Fruit fly (Drosophila melanogaster) whole organism, embryonic: ENCODE measurements around the gene CG17145.

Experiments used
- ATbp ChIP-seq: fragments of 200-800 bp; sonication (Bioruptor generic); optimal IDR thresholded peaks from 2 replicates; lab custom pipeline; 2017; ENCODE audit warnings: missing biosample characterization, mild to moderate bottlenecking, missing genetic modification characterization, missing genetic modification reagents
- Abd-B ChIP-seq: fragments of 200-800 bp; sonication (Bioruptor generic); optimal IDR thresholded peaks from 2 replicates; lab custom pipeline; 2018; ENCODE audit warnings: missing biosample characterization, mild to moderate bottlenecking, missing genetic modification characterization, moderate library complexity
- BEAF-32 ChIP-seq: fragments of 200-800 bp; sonication (Bioruptor generic); optimal IDR thresholded peaks from 3 replicates; lab custom pipeline; 2017; ENCODE audit warnings: missing biosample characterization, missing genetic modification characterization, mild to moderate bottlenecking, moderate library complexity, missing genetic modification reagents
- Blimp-1 ChIP-seq: fragments of 200-800 bp; sonication (Bioruptor generic); optimal IDR thresholded peaks from 3 replicates; lab custom pipeline; 2018; ENCODE audit warnings: missing biosample characterization, missing genetic modification characterization, mild to moderate bottlenecking, moderate library complexity, missing genetic modification reagents
- CG10959 ChIP-seq: fragments of 200-800 bp; sonication (Bioruptor generic); IDR thresholded peaks from 2 replicates; pipeline ENCODE4 v1.3.6; 2022; ENCODE audit warnings: missing biosample characterization, missing genetic modification characterization
- CG13287 ChIP-seq: fragments of 200-800 bp; sonication (Bioruptor generic); IDR thresholded peaks from 2 replicates; pipeline ENCODE4 v1.3.6; 2022; ENCODE audit warnings: missing biosample characterization, missing genetic modification characterization; ENCODE audit not compliant: partially characterized antibody
- CG1647 ChIP-seq: fragments of 200-800 bp; sonication (Bioruptor generic); optimal IDR thresholded peaks from 3 replicates; lab custom pipeline; 2016; ENCODE audit warnings: missing biosample characterization, missing genetic modification characterization
- CG16813 ChIP-seq: fragments of 200-800 bp; sonication (Bioruptor generic); IDR thresholded peaks from 3 replicates; pipeline ENCODE4 v1.3.6; 2022; ENCODE audit warnings: missing biosample characterization, missing genetic modification characterization; ENCODE audit not compliant: partially characterized antibody
- CG17328 ChIP-seq: fragments of 200-800 bp; sonication (Bioruptor generic); IDR thresholded peaks from 2 replicates; pipeline ENCODE4 v1.3.6; 2022; ENCODE audit warnings: missing biosample characterization, missing genetic modification characterization
- CG17829 ChIP-seq: fragments of 200-800 bp; optimal IDR thresholded peaks from 2 replicates; lab custom pipeline; 2019; ENCODE audit warnings: missing biosample characterization, mild to moderate bottlenecking, missing genetic modification characterization, moderate library complexity
- CG17912 ChIP-seq: fragments of 200-800 bp; sonication (Bioruptor generic); optimal IDR thresholded peaks from 2 replicates; lab custom pipeline; 2018; ENCODE audit warnings: missing biosample characterization, mild to moderate bottlenecking, missing genetic modification characterization
- CG18476 ChIP-seq: fragments of 200-800 bp; sonication (Bioruptor generic); optimal IDR thresholded peaks from 2 replicates; lab custom pipeline; 2016; ENCODE audit warnings: missing biosample characterization, mild to moderate bottlenecking, missing genetic modification characterization
- CG18599 ChIP-seq: fragments of 200-800 bp; sonication (Bioruptor generic); optimal IDR thresholded peaks from 3 replicates; lab custom pipeline; 2017; ENCODE audit warnings: missing biosample characterization, missing genetic modification characterization, mild to moderate bottlenecking, moderate library complexity, missing genetic modification reagents
- CG18619 ChIP-seq: fragments of 200-800 bp; sonication (Bioruptor generic); optimal IDR thresholded peaks from 3 replicates; lab custom pipeline; 2017; ENCODE audit warnings: missing biosample characterization, mild to moderate bottlenecking, missing genetic modification characterization
- CG2678 ChIP-seq: fragments of 200-800 bp; sonication (Bioruptor generic); optimal IDR thresholded peaks from 3 replicates; lab custom pipeline; 2019; ENCODE audit warnings: missing biosample characterization, mild to moderate bottlenecking, missing genetic modification characterization, moderate library complexity
- CG33213 ChIP-seq: fragments of 200-800 bp; sonication (Bioruptor generic); optimal IDR thresholded peaks from 3 replicates; lab custom pipeline; 2016; ENCODE audit warnings: missing biosample characterization, missing genetic modification characterization
- CG5953 ChIP-seq: fragments of 200-800 bp; sonication (Bioruptor generic); IDR thresholded peaks from 2 replicates; pipeline ENCODE4 v1.3.6; 2022; ENCODE audit warnings: missing biosample characterization, missing genetic modification characterization
- CG7357 ChIP-seq: fragments of 200-800 bp; sonication (Bioruptor generic); IDR thresholded peaks from 3 replicates; pipeline ENCODE4 v1.3.6; 2022; ENCODE audit warnings: missing biosample characterization, missing genetic modification characterization
- CG8089 ChIP-seq: fragments of 200-800 bp; sonication (Bioruptor generic); optimal IDR thresholded peaks from 3 replicates; lab custom pipeline; 2016; ENCODE audit warnings: missing biosample characterization, missing genetic modification characterization
- Deaf1 ChIP-seq: fragments of 200-800 bp; optimal IDR thresholded peaks from 3 replicates; lab custom pipeline; 2019; ENCODE audit warnings: missing biosample characterization, mild to moderate bottlenecking, missing genetic modification characterization, moderate library complexity
- Hr78 ChIP-seq, 2 experiments: fragments of 200-800 bp in 1 of 2; fragments of >200 bp in 1 of 2; sonication (Bioruptor generic) in 1 of 2; optimal IDR thresholded peaks; 2 replicates each; lab custom pipeline; 2017 to 2019; ENCODE audit warnings: missing biosample characterization in 2 of 2, missing genetic modification characterization in 2 of 2, mild to moderate bottlenecking in 1 of 2, moderate library complexity in 1 of 2
- Lpt ChIP-seq: fragments of >200 bp; optimal IDR thresholded peaks from 2 replicates; lab custom pipeline; 2018; ENCODE audit warnings: missing biosample characterization, missing genetic modification characterization
- MTF-1 ChIP-seq: fragments of 200-800 bp; sonication (Bioruptor generic); optimal IDR thresholded peaks from 2 replicates; lab custom pipeline; 2018; ENCODE audit warnings: missing biosample characterization, mild to moderate bottlenecking, missing genetic modification characterization, borderline replicate concordance
- Mad ChIP-seq: fragments of 200-800 bp; sonication (Bioruptor generic); optimal IDR thresholded peaks from 2 replicates; lab custom pipeline; 2016; ENCODE audit warnings: missing biosample characterization, missing genetic modification characterization
- Mrtf ChIP-seq: fragments of 200-800 bp; sonication (Bioruptor generic); IDR thresholded peaks from 3 replicates; pipeline ENCODE4 v1.3.6; 2022; ENCODE audit warnings: missing biosample characterization, missing genetic modification characterization
- Myb ChIP-seq: fragments of 200-800 bp; sonication (Bioruptor generic); optimal IDR thresholded peaks from 2 replicates; lab custom pipeline; 2016; ENCODE audit warnings: missing biosample characterization, missing genetic modification characterization
- NC2β ChIP-seq: fragments of 200-800 bp; sonication (Bioruptor generic); optimal IDR thresholded peaks from 2 replicates; lab custom pipeline; 2016; ENCODE audit warnings: missing biosample characterization, missing genetic modification characterization
- NK7.1 ChIP-seq: fragments of 200-800 bp; sonication (Bioruptor generic); optimal IDR thresholded peaks from 3 replicates; lab custom pipeline; 2016; ENCODE audit warnings: missing biosample characterization, missing genetic modification characterization
- Nf-YA ChIP-seq: fragments of 200-800 bp; sonication (Bioruptor generic); IDR thresholded peaks from 2 replicates; pipeline ENCODE4 v1.3.6; 2022; ENCODE audit warnings: missing biosample characterization, missing genetic modification characterization
- Ravus ChIP-seq: fragments of 200-800 bp; sonication (Bioruptor generic); IDR thresholded peaks from 2 replicates; pipeline ENCODE4 v1.3.6; 2022; ENCODE audit warnings: missing biosample characterization, missing genetic modification characterization
- Scr ChIP-seq: fragments of 200-800 bp; sonication (Bioruptor generic); IDR thresholded peaks from 2 replicates; pipeline ENCODE4 v1.3.6; 2022; ENCODE audit warnings: missing biosample characterization, missing genetic modification characterization; ENCODE audit not compliant: partially characterized antibody
- Sin3A ChIP-seq: fragments of >200 bp; optimal IDR thresholded peaks from 2 replicates; lab custom pipeline; 2018
- Sry-δ ChIP-seq: fragments of 200-800 bp; sonication (Bioruptor generic); optimal IDR thresholded peaks from 2 replicates; lab custom pipeline; 2016; ENCODE audit warnings: missing biosample characterization, missing genetic modification characterization
- TFAM ChIP-seq: fragments of 200-800 bp; sonication (Bioruptor generic); optimal IDR thresholded peaks from 2 replicates; lab custom pipeline; 2017; ENCODE audit warnings: missing biosample characterization, missing genetic modification characterization, inconsistent platforms
- ac ChIP-seq: fragments of 200-800 bp; sonication (Bioruptor generic); optimal IDR thresholded peaks from 3 replicates; lab custom pipeline; 2017; ENCODE audit warnings: missing biosample characterization, mild to moderate bottlenecking, missing genetic modification characterization
- cg ChIP-seq: fragments of 200-800 bp; sonication (Bioruptor generic); optimal IDR thresholded peaks from 3 replicates; lab custom pipeline; 2019; ENCODE audit warnings: missing biosample characterization, mild to moderate bottlenecking, missing genetic modification characterization, moderate library complexity
- cwo ChIP-seq: fragments of 200-800 bp; sonication (Bioruptor generic); optimal IDR thresholded peaks from 3 replicates; lab custom pipeline; 2017; ENCODE audit warnings: missing biosample characterization, missing genetic modification characterization, mild to moderate bottlenecking, moderate library complexity, missing genetic modification reagents
- dati ChIP-seq: fragments of 200-800 bp; sonication (Bioruptor generic); IDR thresholded peaks from 2 replicates; pipeline ENCODE4 v1.3.6; 2022; ENCODE audit warnings: missing biosample characterization, missing genetic modification characterization
- disco-r ChIP-seq: fragments of 200-800 bp; sonication (Bioruptor generic); optimal IDR thresholded peaks from 2 replicates; lab custom pipeline; 2016; ENCODE audit warnings: missing biosample characterization, missing genetic modification characterization
- dmrt99B ChIP-seq: fragments of 200-800 bp; sonication (Bioruptor generic); optimal IDR thresholded peaks from 2 replicates; lab custom pipeline; 2018; ENCODE audit warnings: missing biosample characterization, mild to moderate bottlenecking, missing genetic modification characterization, moderate library complexity
- her ChIP-seq: fragments of 200-800 bp; sonication (Bioruptor generic); optimal IDR thresholded peaks from 2 replicates; lab custom pipeline; 2016; ENCODE audit warnings: missing biosample characterization, missing genetic modification characterization
- ind ChIP-seq: fragments of 200-800 bp; sonication (Bioruptor generic); optimal IDR thresholded peaks from 3 replicates; lab custom pipeline; 2016; ENCODE audit warnings: missing biosample characterization, missing genetic modification characterization
- inv ChIP-seq: fragments of 200-800 bp; sonication (Bioruptor generic); IDR thresholded peaks from 2 replicates; pipeline ENCODE4 v1.3.6; 2022; ENCODE audit warnings: missing biosample characterization, missing genetic modification characterization; ENCODE audit not compliant: partially characterized antibody
- nom ChIP-seq: fragments of 200-800 bp; sonication (Bioruptor generic); optimal IDR thresholded peaks from 2 replicates; lab custom pipeline; 2017; ENCODE audit warnings: missing biosample characterization, missing genetic modification characterization, mild to moderate bottlenecking, moderate library complexity, missing genetic modification reagents
- oc ChIP-seq: fragments of 200-800 bp; sonication (Bioruptor generic); optimal IDR thresholded peaks from 2 replicates; lab custom pipeline; 2018; ENCODE audit warnings: missing biosample characterization, mild to moderate bottlenecking, missing genetic modification characterization, moderate library complexity
- org-1 ChIP-seq: fragments of 200-800 bp; sonication (Bioruptor generic); optimal IDR thresholded peaks from 2 replicates; lab custom pipeline; 2017; ENCODE audit warnings: missing biosample characterization, missing genetic modification characterization
- pnt ChIP-seq: fragments of 200-800 bp; sonication (Bioruptor generic); optimal IDR thresholded peaks from 3 replicates; lab custom pipeline; 2016; ENCODE audit warnings: missing biosample characterization, missing genetic modification characterization
- prd ChIP-seq, 3 experiments: fragments of >200 bp in 2 of 3; fragments of 200-800 bp in 1 of 3; sonication (Bioruptor generic) in 1 of 3; optimal IDR thresholded peaks in 2 of 3; IDR thresholded peaks in 1 of 3; 2 replicates in 2 of 3; 3 replicates in 1 of 3; pipeline versions ENCODE4 v1.3.6 to Lab custom; 2017 to 2022; ENCODE audit warnings: missing biosample characterization in 1 of 3, missing genetic modification characterization in 1 of 3
- rib ChIP-seq: fragments of 200-800 bp; sonication (Bioruptor generic); IDR thresholded peaks from 2 replicates; pipeline ENCODE4 v1.3.6; 2022; ENCODE audit warnings: missing biosample characterization, missing genetic modification characterization
- sim ChIP-seq: fragments of 200-800 bp; sonication (Bioruptor generic); IDR thresholded peaks from 2 replicates; pipeline ENCODE4 v1.3.6; 2022; ENCODE audit warnings: missing biosample characterization, missing genetic modification characterization

Gene CG17145

dm6 chr3L:20226153-20226552, 4.5 kb downstream of the CG17145 start (continued):
- no peak for TF ChIP-seq nom (GFP tag; lab: Kevin White, UChicago)
- TF ChIP-seq TFAM (GFP tag; lab: Kevin White, UChicago), result no peak
- peak; percentile 39; the same call in 1 of the 3 replicates for TF ChIP-seq CG16813 (GFP tag; lab: Robert Waterston, UW)
- no peak for TF ChIP-seq CG1647 (GFP tag; lab: Kevin White, UChicago)
- no peak for TF ChIP-seq CG18476 (GFP tag; lab: Kevin White, UChicago)
- no peak for TF ChIP-seq CG8089 (GFP tag; lab: Kevin White, UChicago)
- no peak for TF ChIP-seq ind (GFP tag; lab: Kevin White, UChicago)
- no peak for TF ChIP-seq Lpt (GFP tag; lab: Kevin White, UChicago)
- no peak for TF ChIP-seq CG18619 (GFP tag; lab: Kevin White, UChicago)
- TF ChIP-seq org-1 (GFP tag; lab: Kevin White, UChicago), result no peak
- peak; percentile 19 for TF ChIP-seq CG17829
- TF ChIP-seq ac, result no peak
- TF ChIP-seq prd (optimal IDR thresholded peaks at IDR 0.05; lab: Kevin White, UChicago), result no peak
- no peak for TF ChIP-seq prd (GFP tag; IDR thresholded peaks at IDR 0.05; lab: Robert Waterston, UW)
- no peak for TF ChIP-seq CG17912
- TF ChIP-seq CG18599 (GFP tag; lab: Kevin White, UChicago), result no peak
- no peak for TF ChIP-seq Ravus (GFP tag; lab: Robert Waterston, UW)
- TF ChIP-seq Scr, result peak; percentile 52
- TF ChIP-seq CG17328, result no peak
- peak; percentile 44 for TF ChIP-seq Abd-B
- peak; percentile 49 for TF ChIP-seq her (GFP tag; lab: Kevin White, UChicago)
- no peak for TF ChIP-seq CG7357 (GFP tag; lab: Robert Waterston, UW)
- no peak for TF ChIP-seq CG5953 (GFP tag; lab: Robert Waterston, UW)
- TF ChIP-seq Sry-δ (GFP tag; lab: Kevin White, UChicago), result peak; percentile 57
- no peak for TF ChIP-seq NK7.1 (GFP tag; lab: Kevin White, UChicago)
- no peak for TF ChIP-seq Mrtf (GFP tag; lab: Robert Waterston, UW)
- TF ChIP-seq Sin3A (lab: Kevin White, UChicago), result peak; percentile 90
- TF ChIP-seq dmrt99B (tag; lab: Kevin White, UChicago), result no peak
- peak; percentile 36 for TF ChIP-seq CG33213 (GFP tag; lab: Kevin White, UChicago)
- TF ChIP-seq CG10959 (GFP tag; lab: Robert Waterston, UW), result no peak
- no peak for TF ChIP-seq oc
- TF ChIP-seq dati (GFP tag; lab: Robert Waterston, UW), result no peak
- no peak for TF ChIP-seq pnt (GFP tag; lab: Kevin White, UChicago)
- no peak for TF ChIP-seq disco-r (GFP tag; lab: Kevin White, UChicago)
- TF ChIP-seq cwo, result no peak
- no peak for TF ChIP-seq ATbp

- peak; percentile 41; the same call in 1 of the 2 replicates for TF ChIP-seq inv (GFP tag; lab: Robert Waterston, UW)
- TF ChIP-seq Blimp-1 (GFP tag; lab: Kevin White, UChicago), result peak; percentile 99
- TF ChIP-seq Myb, result peak; percentile 47
- peak; percentile 31; the same call in 1 of the 2 replicates for TF ChIP-seq CG13287
- TF ChIP-seq BEAF-32 (GFP tag; lab: Kevin White, UChicago), result peak; percentile 26
- no peak for TF ChIP-seq NC2β (GFP tag; lab: Kevin White, UChicago)
- TF ChIP-seq sim, result no peak
- no peak for TF ChIP-seq Mad
- TF ChIP-seq Nf-YA (GFP tag; lab: Robert Waterston, UW), result no peak
- TF ChIP-seq CG16813 (GFP tag; lab: Robert Waterston, UW), result 0 out of 3 replicates have a peak, but pooled peaks have one; percentile 43
- TF ChIP-seq Deaf1 (tag; lab: Kevin White, UChicago), result peak; percentile 83
- no peak for TF ChIP-seq Hr78 (GFP tag; optimal IDR thresholded peaks at IDR 0.05; lab: Kevin White, UChicago)
- TF ChIP-seq rib (GFP tag; lab: Robert Waterston, UW), result peak; percentile 33; the same call in 1 of the 2 replicates
- TF ChIP-seq cg (GFP tag; lab: Kevin White, UChicago), result peak; percentile 45
- TF ChIP-seq CG5953 (GFP tag; lab: Robert Waterston, UW), result 0 out of 2 replicates have a peak, but pooled peaks have one; percentile 10
- no peak for TF ChIP-seq MTF-1 (GFP tag; lab: Kevin White, UChicago)
- no peak for TF ChIP-seq CG2678 (tag; lab: Kevin White, UChicago)
These were observed 8.7 kb downstream of the CG17145 start for dm6 chr3L:20230178-20230775.
